Fruit fly (Drosophila melanogaster) whole organism, embryonic: ENCODE results near the gene CG13028.

ENCODE experiments used
- Abd-B ChIP-seq: fragments of 200-800 bp; sonication (Bioruptor generic); optimal IDR thresholded peaks from 2 replicates; lab custom pipeline; 2018; ENCODE audit warnings: missing biosample characterization, mild to moderate bottlenecking, missing genetic modification characterization, moderate library complexity
- CG10147 ChIP-seq: fragments of 200-800 bp; sonication (Bioruptor generic); optimal IDR thresholded peaks from 2 replicates; lab custom pipeline; 2019; ENCODE audit warnings: missing biosample characterization, mild to moderate bottlenecking, missing genetic modification characterization, moderate library complexity
- CG11093 ChIP-seq: fragments of 200-800 bp; sonication (Bioruptor generic); IDR thresholded peaks from 3 replicates; pipeline ENCODE4 v1.3.6; 2022; ENCODE audit warnings: missing biosample characterization, missing genetic modification characterization
- CG11247 ChIP-seq: fragments of 200-800 bp; sonication (Bioruptor generic); IDR thresholded peaks from 2 replicates; pipeline ENCODE4 v1.3.6; 2022; ENCODE audit warnings: missing biosample characterization, missing genetic modification characterization
- CG12769 ChIP-seq: fragments of 200-800 bp; sonication (Bioruptor generic); optimal IDR thresholded peaks from 2 replicates; lab custom pipeline; 2019; ENCODE audit warnings: missing biosample characterization, mild to moderate bottlenecking, missing genetic modification characterization, moderate library complexity
- CG15073 ChIP-seq: fragments of 200-800 bp; sonication (Bioruptor generic); optimal IDR thresholded peaks from 2 replicates; lab custom pipeline; 2016; ENCODE audit warnings: missing biosample characterization, missing genetic modification characterization
- CG16815 ChIP-seq: fragments of 200-800 bp; sonication (Bioruptor generic); optimal IDR thresholded peaks from 3 replicates; lab custom pipeline; 2017; ENCODE audit warnings: missing biosample characterization, mild to moderate bottlenecking, missing genetic modification characterization
- CG17328 ChIP-seq: fragments of 200-800 bp; sonication (Bioruptor generic); IDR thresholded peaks from 2 replicates; pipeline ENCODE4 v1.3.6; 2022; ENCODE audit warnings: missing biosample characterization, missing genetic modification characterization
- CG17612 ChIP-seq: fragments of 200-800 bp; sonication (Bioruptor generic); IDR thresholded peaks from 2 replicates; pipeline ENCODE4 v1.3.6; 2022; ENCODE audit warnings: missing biosample characterization, missing genetic modification characterization
- CG2129 ChIP-seq: fragments of 200-800 bp; sonication (Bioruptor generic); IDR thresholded peaks from 2 replicates; pipeline ENCODE4 v1.3.6; 2022; ENCODE audit warnings: missing biosample characterization, missing genetic modification characterization; ENCODE audit not compliant: partially characterized antibody
- CG2889 ChIP-seq: fragments of 200-800 bp; sonication (Bioruptor generic); IDR thresholded peaks from 3 replicates; pipeline ENCODE4 v1.3.6; 2022; ENCODE audit warnings: missing biosample characterization, missing genetic modification characterization
- CG7786 ChIP-seq: fragments of 200-800 bp; sonication (Bioruptor generic); optimal IDR thresholded peaks from 2 replicates; lab custom pipeline; 2016; ENCODE audit warnings: missing biosample characterization, missing genetic modification characterization
- CG8290 ChIP-seq, 3 experiments: fragments of 200-800 bp; sonication (Bioruptor generic); optimal IDR thresholded peaks; 2 replicates each; lab custom pipeline; 2016 to 2019; ENCODE audit warnings: missing biosample characterization in 3 of 3, missing genetic modification characterization in 3 of 3, mild to moderate bottlenecking in 2 of 3, moderate library complexity in 1 of 3
- CG8388 ChIP-seq: fragments of 200-800 bp; sonication (Bioruptor generic); optimal IDR thresholded peaks from 2 replicates; lab custom pipeline; 2019; ENCODE audit warnings: missing biosample characterization, mild to moderate bottlenecking, missing genetic modification characterization, moderate library complexity
- Dll ChIP-seq: fragments of 200-800 bp; sonication (Bioruptor generic); IDR thresholded peaks from 4 replicates; pipeline ENCODE4 v1.3.6; 2022; ENCODE audit warnings: missing biosample characterization, missing genetic modification characterization; ENCODE audit not compliant: partially characterized antibody
- Doc3 ChIP-seq: fragments of 200-800 bp; sonication (Bioruptor generic); IDR thresholded peaks from 3 replicates; pipeline ENCODE4 v1.3.6; 2022; ENCODE audit warnings: missing biosample characterization, missing genetic modification characterization; ENCODE audit not compliant: partially characterized antibody
- GATAe ChIP-seq: fragments of 200-800 bp; sonication (Bioruptor generic); conservative IDR thresholded peaks from 2 replicates; pipeline ENCODE4 v1.3.6; 2022; ENCODE audit warnings: missing biosample characterization, missing genetic modification characterization
- Hmx ChIP-seq: fragments of 200-800 bp; sonication (Bioruptor generic); optimal IDR thresholded peaks from 2 replicates; lab custom pipeline; 2016; ENCODE audit warnings: missing biosample characterization, missing genetic modification characterization
- Mes4 ChIP-seq: fragments of 200-800 bp; sonication (Bioruptor generic); optimal IDR thresholded peaks from 2 replicates; lab custom pipeline; 2016; ENCODE audit warnings: missing biosample characterization, missing genetic modification characterization
- Nf-YC ChIP-seq: fragments of 200-800 bp; optimal IDR thresholded peaks from 3 replicates; lab custom pipeline; 2019; ENCODE audit warnings: missing biosample characterization, mild to moderate bottlenecking, missing genetic modification characterization, moderate library complexity
- Oaz ChIP-seq: fragments of 200-800 bp; sonication (Bioruptor generic); IDR thresholded peaks from 2 replicates; pipeline ENCODE4 v1.3.6; 2022; ENCODE audit warnings: missing biosample characterization, missing genetic modification characterization
- Optix ChIP-seq: fragments of 200-800 bp; sonication (Bioruptor generic); IDR thresholded peaks from 3 replicates; pipeline ENCODE4 v1.3.6; 2022; ENCODE audit warnings: missing biosample characterization, missing genetic modification characterization
- PHDP ChIP-seq: fragments of 200-800 bp; sonication (Bioruptor generic); optimal IDR thresholded peaks from 3 replicates; lab custom pipeline; 2018; ENCODE audit warnings: missing biosample characterization, mild to moderate bottlenecking, missing genetic modification characterization, moderate library complexity
- Ravus ChIP-seq: fragments of 200-800 bp; sonication (Bioruptor generic); IDR thresholded peaks from 2 replicates; pipeline ENCODE4 v1.3.6; 2022; ENCODE audit warnings: missing biosample characterization, missing genetic modification characterization
- Vsx1 ChIP-seq: fragments of 200-800 bp; sonication (Bioruptor generic); optimal IDR thresholded peaks from 2 replicates; lab custom pipeline; 2017; ENCODE audit warnings: missing biosample characterization, mild to moderate bottlenecking, missing genetic modification characterization, missing genetic modification reagents
- aop ChIP-seq: fragments of 200-800 bp; sonication (Bioruptor generic); IDR thresholded peaks from 2 replicates; pipeline ENCODE4 v1.3.6; 2022; ENCODE audit warnings: missing biosample characterization, missing genetic modification characterization
- chn ChIP-seq: fragments of 200-800 bp; sonication (Bioruptor generic); optimal IDR thresholded peaks from 2 replicates; lab custom pipeline; 2016; ENCODE audit warnings: missing biosample characterization, missing genetic modification characterization
- cwo ChIP-seq: fragments of 200-800 bp; sonication (Bioruptor generic); optimal IDR thresholded peaks from 3 replicates; lab custom pipeline; 2017; ENCODE audit warnings: missing biosample characterization, missing genetic modification characterization, mild to moderate bottlenecking, moderate library complexity, missing genetic modification reagents
- fd96Cb ChIP-seq: fragments of 200-800 bp; sonication (Bioruptor generic); optimal IDR thresholded peaks from 2 replicates; lab custom pipeline; 2018; ENCODE audit warnings: missing biosample characterization, mild to moderate bottlenecking, missing genetic modification characterization, moderate library complexity
- ftz-f1 ChIP-seq: fragments of 200-800 bp; sonication (Bioruptor generic); optimal IDR thresholded peaks from 2 replicates; lab custom pipeline; 2016; ENCODE audit warnings: missing biosample characterization, missing genetic modification characterization
- gfzf ChIP-seq: fragments of 200-800 bp; sonication (Bioruptor generic); optimal IDR thresholded peaks from 2 replicates; lab custom pipeline; 2016; ENCODE audit warnings: missing biosample characterization, mild to moderate bottlenecking, missing genetic modification characterization, moderate library complexity
- grau ChIP-seq: fragments of 200-800 bp; optimal IDR thresholded peaks from 3 replicates; lab custom pipeline; 2019; ENCODE audit warnings: missing biosample characterization, mild to moderate bottlenecking, missing genetic modification characterization, moderate library complexity
- gsb-n ChIP-seq: fragments of 200-800 bp; sonication (Bioruptor generic); optimal IDR thresholded peaks from 3 replicates; lab custom pipeline; 2018; ENCODE audit warnings: missing biosample characterization, mild to moderate bottlenecking, missing genetic modification characterization
- ind ChIP-seq: fragments of 200-800 bp; sonication (Bioruptor generic); optimal IDR thresholded peaks from 3 replicates; lab custom pipeline; 2016; ENCODE audit warnings: missing biosample characterization, missing genetic modification characterization
- kah ChIP-seq: fragments of 200-800 bp; sonication (Bioruptor generic); optimal IDR thresholded peaks from 2 replicates; lab custom pipeline; 2018; ENCODE audit warnings: missing biosample characterization, mild to moderate bottlenecking, missing genetic modification characterization
- lilli ChIP-seq: fragments of 200-800 bp; sonication (Bioruptor generic); optimal IDR thresholded peaks from 3 replicates; lab custom pipeline; 2016; ENCODE audit warnings: missing biosample characterization, missing genetic modification characterization
- lov ChIP-seq, 2 experiments: fragments of 200-800 bp in 1 of 2; fragments of >200 bp in 1 of 2; sonication (Bioruptor generic) in 1 of 2; IDR thresholded peaks in 1 of 2; optimal IDR thresholded peaks in 1 of 2; 2 replicates in 1 of 2; 3 replicates in 1 of 2; pipeline versions ENCODE4 v1.3.6 to Lab custom; 2017 to 2022; ENCODE audit warnings: missing biosample characterization in 1 of 2, missing genetic modification characterization in 1 of 2
- nerfin-2 ChIP-seq: fragments of 200-800 bp; sonication (Bioruptor generic); IDR thresholded peaks from 2 replicates; pipeline ENCODE4 v1.3.6; 2022; ENCODE audit warnings: missing biosample characterization, missing genetic modification characterization; ENCODE audit not compliant: partially characterized antibody
- oc ChIP-seq: fragments of 200-800 bp; sonication (Bioruptor generic); optimal IDR thresholded peaks from 2 replicates; lab custom pipeline; 2018; ENCODE audit warnings: missing biosample characterization, mild to moderate bottlenecking, missing genetic modification characterization, moderate library complexity
- ranshi ChIP-seq: fragments of 200-800 bp; sonication (Bioruptor generic); IDR thresholded peaks from 2 replicates; pipeline ENCODE4 v1.3.6; 2022; ENCODE audit warnings: missing biosample characterization, missing genetic modification characterization
- seq ChIP-seq: fragments of 200-800 bp; sonication (Bioruptor generic); IDR thresholded peaks from 2 replicates; pipeline ENCODE4 v1.3.6; 2022; ENCODE audit warnings: missing biosample characterization, missing genetic modification characterization
- sna ChIP-seq: fragments of 200-800 bp; sonication (Bioruptor generic); IDR thresholded peaks from 2 replicates; pipeline ENCODE4 v1.3.6; 2022; ENCODE audit warnings: missing biosample characterization, missing genetic modification characterization; ENCODE audit not compliant: partially characterized antibody
- sqz ChIP-seq: fragments of 200-800 bp; sonication (Bioruptor generic); optimal IDR thresholded peaks from 3 replicates; lab custom pipeline; 2018; ENCODE audit warnings: missing biosample characterization, mild to moderate bottlenecking, missing genetic modification characterization
- tll ChIP-seq, 2 experiments: fragments of 200-800 bp in 1 of 2; fragments of >200 bp in 1 of 2; sonication (Bioruptor generic) in 1 of 2; optimal IDR thresholded peaks; 2 replicates each; lab custom pipeline; 2017 to 2019; ENCODE audit warnings: missing biosample characterization in 2 of 2, missing genetic modification characterization in 2 of 2, mild to moderate bottlenecking in 1 of 2, moderate library complexity in 1 of 2
- trem ChIP-seq: fragments of 200-800 bp; optimal IDR thresholded peaks from 3 replicates; lab custom pipeline; 2019; ENCODE audit warnings: missing biosample characterization, mild to moderate bottlenecking, missing genetic modification characterization, moderate library complexity
- tup ChIP-seq: fragments of 200-800 bp; sonication (Bioruptor generic); optimal IDR thresholded peaks from 2 replicates; lab custom pipeline; 2016; ENCODE audit warnings: missing biosample characterization, mild to moderate bottlenecking, missing genetic modification characterization, moderate library complexity
- z ChIP-seq: fragments of 200-800 bp; sonication (Bioruptor generic); IDR thresholded peaks from 3 replicates; pipeline ENCODE4 v1.3.6; 2022; ENCODE audit warnings: missing biosample characterization, missing genetic modification characterization

Gene CG13028

dm6 chr3L:16956768-16957533 lies 33.9 kb downstream of the CG13028 start (continued):
- TF ChIP-seq CG11247 (GFP tag; lab: Robert Waterston, UW): peak; percentile 53
- TF ChIP-seq Mes4: peak; percentile 31
- no peak for TF ChIP-seq sna (GFP tag; lab: Robert Waterston, UW)
- TF ChIP-seq kah (GFP tag; lab: Kevin White, UChicago): peak; percentile 51
- peak; percentile 67 for TF ChIP-seq seq (GFP tag; lab: Robert Waterston, UW)
- peak; percentile 85 for TF ChIP-seq PHDP (tag; lab: Kevin White, UChicago)
- no peak for TF ChIP-seq gsb-n (tag; lab: Kevin White, UChicago)
- TF ChIP-seq Abd-B (GFP tag; lab: Kevin White, UChicago): peak; percentile 72
- peak; percentile 31 for TF ChIP-seq Ravus
- TF ChIP-seq CG8388: peak; percentile 53
- TF ChIP-seq z (GFP tag; lab: Robert Waterston, UW): no peak
- TF ChIP-seq CG8290 (GFP tag; optimal IDR thresholded peaks at IDR 0.05; lab: Kevin White, UChicago): no peak
- peak in 1 of 2 experiments; percentile 36 for TF ChIP-seq CG8290 (tag; optimal IDR thresholded peaks at IDR 0.05; lab: Kevin White, UChicago)
- 0 out of 3 replicates have a peak, but pooled peaks have one; percentile 37 for TF ChIP-seq CG2889
- TF ChIP-seq chn (GFP tag; lab: Kevin White, UChicago): peak; percentile 32
- TF ChIP-seq nerfin-2 (GFP tag; lab: Robert Waterston, UW): no peak
- peak; percentile 24 for TF ChIP-seq cwo (GFP tag; lab: Kevin White, UChicago)
- peak; percentile 76 for TF ChIP-seq CG10147 (GFP tag; lab: Kevin White, UChicago)
- no peak for TF ChIP-seq Doc3
- peak; percentile 52 for TF ChIP-seq ind (GFP tag; lab: Kevin White, UChicago)
- TF ChIP-seq Hmx (GFP tag; lab: Kevin White, UChicago): no peak
- no peak for TF ChIP-seq GATAe (GFP tag; lab: Robert Waterston, UW)
- no peak for TF ChIP-seq sqz
- TF ChIP-seq CG7786 (GFP tag; lab: Kevin White, UChicago): peak; percentile 22
- no peak for TF ChIP-seq Optix (GFP tag; lab: Robert Waterston, UW)
- TF ChIP-seq CG15073 (GFP tag; lab: Kevin White, UChicago): no peak
- peak in 1 of 2 experiments; percentile 7 for TF ChIP-seq tll (GFP tag; optimal IDR thresholded peaks at IDR 0.05; lab: Kevin White, UChicago)
- peak; percentile 17 for TF ChIP-seq trem (tag; lab: Kevin White, UChicago)
- no peak for TF ChIP-seq gfzf (GFP tag; lab: Kevin White, UChicago)
- TF ChIP-seq CG17612 (GFP tag; lab: Robert Waterston, UW): no peak
- TF ChIP-seq tup (GFP tag; lab: Kevin White, UChicago): no peak
- peak; percentile 56 for TF ChIP-seq Nf-YC (tag; lab: Kevin White, UChicago)
- peak; percentile 42; the same call in 1 of the 2 replicates for TF ChIP-seq Oaz
- TF ChIP-seq CG2129 (GFP tag; lab: Robert Waterston, UW): no peak
- no peak for TF ChIP-seq lov (optimal IDR thresholded peaks at IDR 0.05; lab: Kevin White, UChicago)
- no peak for TF ChIP-seq lov (GFP tag; IDR thresholded peaks at IDR 0.05; lab: Robert Waterston, UW)
- no peak for TF ChIP-seq Dll (GFP tag; lab: Robert Waterston, UW)
- peak; percentile 30 for TF ChIP-seq CG16815 (GFP tag; lab: Kevin White, UChicago)
- peak; percentile 70 for TF ChIP-seq fd96Cb (tag; lab: Kevin White, UChicago)
- no peak for TF ChIP-seq Vsx1 (GFP tag; lab: Kevin White, UChicago)
- TF ChIP-seq ftz-f1 (GFP tag; lab: Kevin White, UChicago): no peak
- TF ChIP-seq CG12769 (tag; lab: Kevin White, UChicago): peak; percentile 71
- TF ChIP-seq aop (GFP tag; lab: Robert Waterston, UW): no peak
- TF ChIP-seq grau (tag; lab: Kevin White, UChicago): peak; percentile 83
- peak; percentile 53 for TF ChIP-seq lilli (GFP tag; lab: Kevin White, UChicago)
- peak; percentile 61; the same call in 1 of the 2 replicates for TF ChIP-seq CG17328 (GFP tag; lab: Robert Waterston, UW)
- TF ChIP-seq oc (tag; lab: Kevin White, UChicago): peak; percentile 64
- peak; percentile 45; the same call in 1 of the 3 replicates for TF ChIP-seq CG11093
- peak; percentile 72 for TF ChIP-seq ranshi (GFP tag; lab: Robert Waterston, UW)
